Worm (Caenorhabditis elegans) whole organism, young adult: Measurements from ENCODE around the gene Y43F8B.29.

Experiments used
- cebp-2 ChIP-seq: fragments of 200-800 bp; sonication (Bioruptor generic); IDR thresholded peaks from 2 replicates; pipeline ENCODE4 v1.3.6; 2022; ENCODE audit warnings: missing genetic modification characterization, missing compliant biosample characterization
- unc-62 ChIP-seq: fragments of 150-350 bp; optimal IDR thresholded peaks from 2 replicates; lab custom pipeline; 2014; ENCODE audit warnings: missing biosample characterization, missing genetic modification reagents, missing genetic modification characterization

- TF ChIP-seq cebp-2 (GFP tag; lab: Robert Waterston, UW) (no peak), unc-62 (no peak)
Observed at ce11 chrV:19484507-19484906, 6.9 kb upstream of the Y43F8B.29 start, which contains the start of gene Y43F8B.17.
